Worm (Caenorhabditis elegans) whole organism, L1 larva: Measurements from ENCODE around the gene R11D1.4.

Experiments
- C16A3.4 ChIP-seq: fragments of 150-350 bp; optimal IDR thresholded peaks from 2 replicates; lab custom pipeline; 2014; ENCODE audit warnings: missing biosample characterization, missing genetic modification characterization
- blmp-1 ChIP-seq: fragments of 150-350 bp; optimal IDR thresholded peaks from 2 replicates; lab custom pipeline; 2014; ENCODE audit warnings: missing biosample characterization, missing genetic modification characterization
- ceh-8 ChIP-seq: fragments of 200-800 bp; sonication (Bioruptor generic); optimal IDR thresholded peaks from 2 replicates; lab custom pipeline; 2018; ENCODE audit warnings: mild to moderate bottlenecking, missing genetic modification characterization, moderate library complexity, missing compliant biosample characterization
- ceh-88 ChIP-seq: fragments of 200-800 bp; sonication (Bioruptor generic); IDR thresholded peaks from 2 replicates; pipeline ENCODE4 v1.3.6; 2022; ENCODE audit warnings: missing genetic modification characterization, missing compliant biosample characterization
- ces-1 ChIP-seq: fragments of 150-350 bp; optimal IDR thresholded peaks from 2 replicates; lab custom pipeline; 2014; ENCODE audit warnings: missing biosample characterization, missing genetic modification reagents, missing genetic modification characterization
- dpl-1 ChIP-seq, 3 experiments: fragments of 150-350 bp in 2 of 3; sonication (generic microtip) in 1 of 3; optimal IDR thresholded peaks; 2 replicates each; lab custom pipeline; 2014 to 2017; ENCODE audit warnings: missing biosample characterization in 3 of 3, missing genetic modification characterization in 3 of 3, missing genetic modification reagents in 3 of 3
- efl-1 ChIP-seq, 4 experiments: fragments of 150-350 bp; optimal IDR thresholded peaks in 3 of 4; peaks in 1 of 4; 1 replicate in 1 of 4; 2 replicates in 3 of 4; lab custom pipeline; 2014; ENCODE audit warnings: missing biosample characterization in 2 of 4, missing genetic modification characterization in 2 of 4, missing genetic modification reagents in 2 of 4
- efl-3 ChIP-seq: fragments of 200-800 bp; sonication (Bioruptor generic); optimal IDR thresholded peaks from 2 replicates; lab custom pipeline; 2018; ENCODE audit warnings: mild to moderate bottlenecking, missing genetic modification characterization, missing compliant biosample characterization
- elt-2 ChIP-seq: sonication (generic microtip); optimal IDR thresholded peaks from 2 replicates; lab custom pipeline; 2016; ENCODE audit warnings: missing genetic modification characterization, mild to moderate bottlenecking, inconsistent platforms, missing compliant biosample characterization, missing genetic modification reagents
- fkh-10 ChIP-seq: sonication (generic microtip); optimal IDR thresholded peaks from 2 replicates; lab custom pipeline; 2017; ENCODE audit warnings: missing biosample characterization, missing genetic modification reagents, missing genetic modification characterization
- fkh-8 ChIP-seq: sonication (generic microtip); optimal IDR thresholded peaks from 2 replicates; lab custom pipeline; 2016; ENCODE audit warnings: mild to moderate bottlenecking, missing genetic modification characterization, missing compliant biosample characterization
- hlh-4 ChIP-seq: sonication (generic microtip); optimal IDR thresholded peaks from 2 replicates; lab custom pipeline; 2016; ENCODE audit warnings: mild to moderate bottlenecking, missing genetic modification characterization, missing compliant biosample characterization
- irx-1 ChIP-seq: sonication (generic microtip); optimal IDR thresholded peaks from 2 replicates; lab custom pipeline; 2016; ENCODE audit warnings: missing genetic modification characterization, missing compliant biosample characterization
- isw-1 ChIP-seq: fragments of 200-800 bp; sonication (Bioruptor generic); IDR thresholded peaks from 2 replicates; pipeline ENCODE4 v1.3.6; 2022; ENCODE audit warnings: missing genetic modification characterization, missing compliant biosample characterization
- lin-13 ChIP-seq: fragments of 150-350 bp; optimal IDR thresholded peaks from 2 replicates; lab custom pipeline; 2014; ENCODE audit warnings: missing biosample characterization, missing genetic modification reagents, missing genetic modification characterization
- lin-14 ChIP-seq: fragments of 200-800 bp; sonication (Bioruptor generic); optimal IDR thresholded peaks from 2 replicates; lab custom pipeline; 2018; ENCODE audit warnings: mild to moderate bottlenecking, missing genetic modification characterization, moderate library complexity, missing compliant biosample characterization
- lin-15B ChIP-seq: fragments of 150-350 bp; sonication (generic microtip); optimal IDR thresholded peaks from 3 replicates; lab custom pipeline; 2014; ENCODE audit warnings: missing biosample characterization, missing genetic modification characterization
- lsy-2 ChIP-seq, 2 experiments: fragments of 150-350 bp; optimal IDR thresholded peaks; 2 replicates each; lab custom pipeline; 2014; ENCODE audit warnings: missing biosample characterization in 2 of 2, missing genetic modification characterization in 2 of 2
- mdl-1 ChIP-seq, 2 experiments: fragments of 150-350 bp; optimal IDR thresholded peaks; 2 replicates each; lab custom pipeline; 2014 to 2017; ENCODE audit warnings: missing biosample characterization in 2 of 2, missing genetic modification characterization in 2 of 2, inconsistent platforms in 1 of 2
- mep-1 ChIP-seq: fragments of 150-350 bp; optimal IDR thresholded peaks from 2 replicates; lab custom pipeline; 2014; ENCODE audit warnings: missing biosample characterization, missing genetic modification characterization
- nhr-11 ChIP-seq: fragments of 150-350 bp; optimal IDR thresholded peaks from 2 replicates; lab custom pipeline; 2014; ENCODE audit warnings: missing biosample characterization, missing genetic modification characterization
- nhr-71 ChIP-seq: sonication (generic microtip); optimal IDR thresholded peaks from 2 replicates; lab custom pipeline; 2016; ENCODE audit warnings: mild to moderate bottlenecking, missing genetic modification characterization, moderate library complexity, missing compliant biosample characterization
- nhr-77 ChIP-seq: fragments of 150-350 bp; optimal IDR thresholded peaks from 2 replicates; lab custom pipeline; 2014; ENCODE audit warnings: missing biosample characterization, missing genetic modification characterization
- nhr-85 ChIP-seq: sonication (generic microtip); peaks from one replicate; lab custom pipeline; 2016; ENCODE audit warnings: missing genetic modification characterization, inconsistent platforms, missing compliant biosample characterization
- nhr-90 ChIP-seq: sonication (generic microtip); optimal IDR thresholded peaks from 2 replicates; lab custom pipeline; 2016; ENCODE audit warnings: mild to moderate bottlenecking, missing genetic modification characterization, missing compliant biosample characterization; ENCODE audit not compliant: poor library complexity
- pqm-1 ChIP-seq: sonication (generic microtip); optimal IDR thresholded peaks from 3 replicates; lab custom pipeline; 2017; ENCODE audit warnings: missing biosample characterization, missing genetic modification characterization
- rnt-1 ChIP-seq: sonication (generic microtip); optimal IDR thresholded peaks from 2 replicates; lab custom pipeline; 2016; ENCODE audit warnings: mild to moderate bottlenecking, missing genetic modification characterization, moderate library complexity, missing compliant biosample characterization
- skn-1 ChIP-seq: fragments of 150-350 bp; optimal IDR thresholded peaks from 2 replicates; lab custom pipeline; 2014; ENCODE audit warnings: missing biosample characterization, missing genetic modification characterization
- sox-4 ChIP-seq: sonication (generic microtip); optimal IDR thresholded peaks from 2 replicates; lab custom pipeline; 2016; ENCODE audit warnings: missing genetic modification characterization, missing compliant biosample characterization
- sptf-1 ChIP-seq: fragments of 150-350 bp; optimal IDR thresholded peaks from 2 replicates; lab custom pipeline; 2014; ENCODE audit warnings: missing biosample characterization, missing genetic modification characterization
- sup-37 ChIP-seq: fragments of 200-800 bp; sonication (Bioruptor generic); optimal IDR thresholded peaks from 2 replicates; lab custom pipeline; 2018; ENCODE audit warnings: mild to moderate bottlenecking, missing genetic modification characterization, missing compliant biosample characterization
- tbx-2 ChIP-seq: sonication (generic microtip); optimal IDR thresholded peaks from 2 replicates; lab custom pipeline; 2016; ENCODE audit warnings: missing genetic modification characterization, missing compliant biosample characterization
- unc-30 ChIP-seq: sonication (generic microtip); optimal IDR thresholded peaks from 2 replicates; lab custom pipeline; 2017; ENCODE audit warnings: missing biosample characterization, missing genetic modification characterization
- xbp-1 ChIP-seq: sonication (generic microtip); optimal IDR thresholded peaks from 2 replicates; lab custom pipeline; 2016; ENCODE audit warnings: missing genetic modification characterization, missing compliant biosample characterization

The R11D1.4 gene

ce11 chrV:12747856-12748255, 33.8 kb upstream of the R11D1.4 start, which contains the start of gene C15C8.5:
TSS of gene C15C8.5 (plus strand) at chrV:12748007.
- TF ChIP-seq fkh-10 (GFP tag; lab: Kevin White, UChicago) (peak; percentile 93), nhr-77 (tag; lab: Kevin White, UChicago) (no peak), ces-1 (GFP tag; lab: Kevin White, UChicago) (peak; percentile 43), sptf-1 (tag; lab: Kevin White, UChicago) (no peak), lin-14 (GFP tag; lab: Kevin White, UChicago) (peak; percentile 36)

DNA sequence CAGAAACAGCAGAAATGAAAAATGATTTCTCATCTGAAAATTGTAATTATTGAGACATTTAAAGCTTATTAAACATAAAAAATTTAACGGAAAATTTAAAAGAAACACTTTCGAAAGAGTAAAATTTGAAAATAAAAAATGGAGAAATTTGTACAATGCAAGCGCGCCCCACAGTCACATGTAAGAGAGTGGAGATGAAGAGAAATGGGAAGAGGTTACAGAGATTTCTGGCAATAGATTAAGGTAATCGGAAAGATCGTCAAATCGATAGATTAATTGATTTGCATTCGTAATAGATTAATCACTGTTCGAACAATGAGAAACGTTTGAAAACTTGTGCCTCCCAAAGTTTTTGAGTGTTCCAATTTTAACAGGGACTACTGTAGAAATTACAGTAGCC, 33.4 kb upstream of the R11D1.4 start, which contains the start of gene C15C8.4:
C15C8.4 (minus strand) TSS at position 33 of the 400 bp plus-strand sequence.
- TF ChIP-seq hlh-4 (tag; lab: Kevin White, UChicago) (no peak), sup-37 (GFP tag; lab: Kevin White, UChicago) (no peak), efl-3 (no peak), nhr-77 (tag; lab: Kevin White, UChicago) (no peak), nhr-90 (tag; lab: Kevin White, UChicago) (no peak), irx-1 (tag; lab: Kevin White, UChicago) (no peak), unc-30 (tag; lab: Kevin White, UChicago) (no peak), tbx-2 (tag; lab: Kevin White, UChicago) (no peak), dpl-1 (GFP tag; optimal IDR thresholded peaks at IDR 0.05; lab: Kevin White, UChicago) (peak in 1 of 3 experiments; percentile 40), nhr-11 (tag; lab: Kevin White, UChicago) (no peak), lsy-2 (tag; optimal IDR thresholded peaks at IDR 0.05; lab: Kevin White, UChicago) (peak in 1 of 2 experiments; percentile 50), isw-1 (no peak), rnt-1 (tag; lab: Kevin White, UChicago) (peak; percentile 12), lin-15B (tag; lab: Kevin White, UChicago) (no peak), mep-1 (tag; lab: Kevin White, UChicago) (peak; percentile 37), sox-4 (tag; lab: Kevin White, UChicago) (no peak), efl-1 (optimal IDR thresholded peaks at IDR 0.05; lab: Kevin White, UChicago) (peak; percentile 15 to 20), efl-1 (GFP tag; optimal IDR thresholded peaks at IDR 0.05 in 1 of 2; lab: Kevin White, UChicago) (peak; percentile 12 to 85), xbp-1 (tag; lab: Kevin White, UChicago) (no peak), elt-2 (tag; lab: Kevin White, UChicago) (no peak), nhr-85 (no peak), fkh-8 (tag; lab: Kevin White, UChicago) (no peak), blmp-1 (peak; percentile 74), C16A3.4 (no peak), skn-1 (tag; lab: Kevin White, UChicago) (no peak), lin-13 (GFP tag; lab: Kevin White, UChicago) (peak; percentile 9)
- TF ChIP-seq, all 84 proteins: peak for 7

- TF ChIP-seq elt-2 (tag; lab: Kevin White, UChicago) (peak; percentile 75), mdl-1 (tag; optimal IDR thresholded peaks at IDR 0.05; lab: Kevin White, UChicago) (no peak), pqm-1 (peak; percentile 52)
Measured at ce11 chrV:12744979-12745378, 31.0 kb upstream of the R11D1.4 start, which contains the start of gene C15C8.7. TSS of gene C15C8.7 (minus strand) at chrV:12745050.

ce11 chrV:12743778-12744502, 29.9 kb upstream of the R11D1.4 start:
- TF ChIP-seq pqm-1 (peak; percentile 12), elt-2 (tag; lab: Kevin White, UChicago) (peak; percentile 28), ceh-8 (no peak)

DNA sequence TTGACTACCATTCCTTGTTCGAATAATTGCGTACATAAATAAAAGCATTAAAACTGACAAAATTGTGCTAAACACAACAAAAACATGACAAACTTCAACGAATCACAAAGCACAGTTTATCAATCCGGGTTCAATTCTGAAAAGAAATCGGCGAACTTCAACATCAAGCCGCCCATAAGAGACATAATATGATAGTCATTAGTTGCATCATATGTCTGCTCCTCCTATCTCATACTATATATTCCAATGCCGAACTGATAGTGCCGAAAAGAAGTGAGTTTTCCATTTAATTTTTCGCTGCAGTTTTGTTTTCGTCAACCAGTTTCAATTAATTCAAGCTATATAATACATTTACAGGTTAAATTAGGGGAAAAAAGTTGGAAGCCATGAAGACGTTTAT, 27.7 kb upstream of the R11D1.4 start, which contains the start of gene hrg-7:
hrg-7 (plus strand) TSS at position 358 of the 400 bp plus-strand sequence.
- TF ChIP-seq ceh-88 = no peak
- TF ChIP-seq nhr-90 (tag; lab: Kevin White, UChicago) = peak; percentile 12
- TF ChIP-seq elt-2 (tag; lab: Kevin White, UChicago) = peak; percentile 90
- peak; percentile 19 for TF ChIP-seq nhr-71
